Fruit fly (Drosophila melanogaster) whole organism, embryonic: ENCODE results near the gene Cad99C.
A peak's percentile ranks its signal among the peaks of the same experiment; 100 is the strongest.

ENCODE experiments used
- CG12219 ChIP-seq: fragments of 200-800 bp; sonication (Bioruptor generic); optimal IDR thresholded peaks from 3 replicates; lab custom pipeline; 2018; ENCODE audit warnings: missing biosample characterization, mild to moderate bottlenecking, missing genetic modification characterization
- CG30020 ChIP-seq: fragments of 200-800 bp; optimal IDR thresholded peaks from 2 replicates; lab custom pipeline; 2019; ENCODE audit warnings: missing biosample characterization, mild to moderate bottlenecking, missing genetic modification characterization, moderate library complexity
- CG5245 ChIP-seq: fragments of 200-800 bp; sonication (Bioruptor generic); optimal IDR thresholded peaks from 3 replicates; lab custom pipeline; 2016; ENCODE audit warnings: missing biosample characterization, missing genetic modification characterization
- Sox102F ChIP-seq: fragments of 200-800 bp; sonication (Bioruptor generic); optimal IDR thresholded peaks from 2 replicates; lab custom pipeline; 2018; ENCODE audit warnings: missing biosample characterization, mild to moderate bottlenecking, missing genetic modification characterization, moderate library complexity
- gro ChIP-seq: fragments of 200-800 bp; sonication (Bioruptor generic); optimal IDR thresholded peaks from 2 replicates; lab custom pipeline; 2016; ENCODE audit warnings: missing biosample characterization, missing genetic modification characterization
- insv ChIP-seq, 2 experiments: fragments of 200-800 bp; sonication (Bioruptor generic); optimal IDR thresholded peaks; 3 replicates each; lab custom pipeline; 2016 to 2018; ENCODE audit warnings: missing biosample characterization in 2 of 2, missing genetic modification characterization in 2 of 2

DNA sequence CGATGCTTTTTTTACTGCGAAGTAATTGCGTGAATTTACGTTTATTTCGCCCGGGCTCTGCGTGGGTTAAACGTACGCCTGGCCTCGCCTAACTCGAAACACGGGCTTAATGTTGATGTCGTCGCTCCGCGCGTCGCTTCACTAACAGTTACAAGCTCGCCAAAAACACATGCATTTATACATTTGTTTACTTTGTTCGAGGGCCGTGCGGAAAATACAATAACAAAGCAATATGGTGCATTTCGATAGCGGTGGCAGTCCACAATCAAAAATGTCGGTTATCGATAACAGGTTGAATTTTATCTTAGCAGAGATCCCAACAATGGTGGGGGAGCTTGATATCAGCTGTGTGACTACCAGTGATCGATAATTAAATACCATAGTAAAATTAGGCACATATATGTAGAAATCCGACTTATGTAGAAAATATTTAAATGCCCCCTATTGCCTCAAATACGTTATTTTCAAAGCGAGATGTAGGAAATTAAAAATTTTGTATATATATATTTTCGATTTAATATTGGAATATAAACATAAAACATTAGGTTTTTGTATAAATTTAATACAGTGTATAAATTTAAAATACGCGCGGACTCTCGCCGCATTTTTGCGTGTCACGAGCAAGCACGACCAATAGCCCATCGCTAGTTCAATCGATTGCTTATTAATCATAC lies 27.4 kb downstream of the Cad99C start, which contains the start of gene Zip99C:
- peak; percentile 6 for TF ChIP-seq gro
- no peak for TF ChIP-seq CG5245 (GFP tag; lab: Kevin White, UChicago)
- peak in 1 of 2 experiments; percentile 28 for TF ChIP-seq insv (GFP tag; optimal IDR thresholded peaks at IDR 0.05; lab: Kevin White, UChicago)
- peak; percentile 60 for TF ChIP-seq CG30020 (tag; lab: Kevin White, UChicago)
- TF ChIP-seq CG12219 = no peak
- TF ChIP-seq Sox102F (GFP tag; lab: Kevin White, UChicago) = no peak
